Worm (Caenorhabditis elegans) whole organism, mixed stage, embryonic: ENCODE results near the gene F42H10.2.

Experiments used
- ces-1 ChIP-seq: fragments of 150-350 bp; optimal IDR thresholded peaks from 2 replicates; lab custom pipeline; 2014; ENCODE audit warnings: missing biosample characterization, missing genetic modification reagents, missing genetic modification characterization
- elt-1 ChIP-seq: sonication (generic microtip); optimal IDR thresholded peaks from 2 replicates; lab custom pipeline; 2017; ENCODE audit warnings: missing genetic modification characterization, mild to moderate bottlenecking, missing compliant biosample characterization, antibody characterized with exemption, moderate library complexity, borderline replicate concordance; ENCODE audit not compliant: insufficient read depth
- ham-2 ChIP-seq: fragments of 200-800 bp; sonication (Bioruptor generic); optimal IDR thresholded peaks from 2 replicates; lab custom pipeline; 2018; ENCODE audit warnings: mild to moderate bottlenecking, missing genetic modification characterization, missing compliant biosample characterization
- lsy-2 ChIP-seq: fragments of 150-350 bp; optimal IDR thresholded peaks from 2 replicates; lab custom pipeline; 2014; ENCODE audit warnings: missing biosample characterization, missing genetic modification characterization
- mep-1 ChIP-seq: fragments of 150-350 bp; optimal IDR thresholded peaks from 2 replicates; lab custom pipeline; 2017; ENCODE audit warnings: missing biosample characterization, missing genetic modification reagents, missing genetic modification characterization, inconsistent platforms
- nhr-12 ChIP-seq: fragments of 150-350 bp; optimal IDR thresholded peaks from 2 replicates; lab custom pipeline; 2014; ENCODE audit warnings: missing biosample characterization, missing genetic modification characterization
- nhr-237 ChIP-seq: fragments of 150-350 bp; optimal IDR thresholded peaks from 2 replicates; lab custom pipeline; 2014; ENCODE audit warnings: missing biosample characterization, missing genetic modification characterization
- nhr-28 ChIP-seq: fragments of 150-350 bp; optimal IDR thresholded peaks from 2 replicates; lab custom pipeline; 2014; ENCODE audit warnings: missing biosample characterization, missing genetic modification characterization
- pha-4 ChIP-seq: fragments of 150-350 bp; optimal IDR thresholded peaks from 2 replicates; lab custom pipeline; 2018; ENCODE audit warnings: missing biosample characterization, missing genetic modification reagents, missing genetic modification characterization
- snpc-4 ChIP-seq: fragments of 150-350 bp; optimal IDR thresholded peaks from 2 replicates; lab custom pipeline; 2014; ENCODE audit warnings: missing biosample characterization, missing genetic modification characterization
- sptf-1 ChIP-seq: sonication (generic microtip); optimal IDR thresholded peaks from 2 replicates; lab custom pipeline; 2017; ENCODE audit warnings: mild to moderate bottlenecking, missing genetic modification characterization, moderate library complexity, missing compliant biosample characterization
- ztf-11 ChIP-seq: fragments of 150-350 bp; optimal IDR thresholded peaks from 2 replicates; lab custom pipeline; 2014; ENCODE audit warnings: missing biosample characterization, missing genetic modification characterization

ce11 chrIII:8511711-8512110 is 21.3 kb downstream of the F42H10.2 start:
- no peak for TF ChIP-seq pha-4 (tag; lab: Kevin White, UChicago)
- TF ChIP-seq nhr-28 (tag; lab: Kevin White, UChicago), result no peak
- TF ChIP-seq lsy-2 (tag; lab: Kevin White, UChicago), result no peak
- no peak for TF ChIP-seq nhr-237 (tag; lab: Kevin White, UChicago)
- no peak for TF ChIP-seq snpc-4 (tag; lab: Kevin White, UChicago)
- no peak for TF ChIP-seq sptf-1 (tag; lab: Kevin White, UChicago)
- no peak for TF ChIP-seq elt-1 (tag; lab: Kevin White, UChicago)
- TF ChIP-seq mep-1, result no peak
- peak; percentile 82 for TF ChIP-seq ces-1
- no peak for TF ChIP-seq nhr-12 (tag; lab: Kevin White, UChicago)
- TF ChIP-seq ham-2, result no peak
- no peak for TF ChIP-seq ztf-11 (tag; lab: Kevin White, UChicago)
